Fruit fly (Drosophila melanogaster): ENCODE measurements around the gene Nepl17.

Gene Nepl17

dm6 chr3R:28880066-28880842 lies 7.5 kb downstream of the Nepl17 start, which contains the start of the genes Nepl19 and Nepl20 (continued):
- no peak for TF ChIP-seq NK7.1 (GFP tag; optimal IDR thresholded peaks at IDR 0.05)
- TF ChIP-seq Sox102F (GFP tag; optimal IDR thresholded peaks at IDR 0.05) = peak; percentile 79
- peak; percentile 23 for TF ChIP-seq NC2β (GFP tag; optimal IDR thresholded peaks at IDR 0.05)
- TF ChIP-seq CG18764 (GFP tag; optimal IDR thresholded peaks at IDR 0.05) = peak; percentile 54
- TF ChIP-seq ap (GFP tag; IDR thresholded peaks at IDR 0.05) = peak; percentile 46; the same call in 1 of the 2 replicates
- no peak for TF ChIP-seq Bgb (GFP tag; IDR thresholded peaks at IDR 0.05; ENCODE audit: partially characterized antibody)
- TF ChIP-seq CG5180 (GFP tag; optimal IDR thresholded peaks at IDR 0.05) = peak; percentile 54
- peak; percentile 81 for TF ChIP-seq CG8924 (tag; optimal IDR thresholded peaks at IDR 0.05)
- TF ChIP-seq E2f1 (GFP tag; IDR thresholded peaks at IDR 0.05) = peak; percentile 82
- no peak for TF ChIP-seq aop (GFP tag; IDR thresholded peaks at IDR 0.05)
- peak; percentile 55 for TF ChIP-seq CG1529 (GFP tag; optimal IDR thresholded peaks at IDR 0.05)
- TF ChIP-seq pros (GFP tag; optimal IDR thresholded peaks at IDR 0.05) = no peak
- TF ChIP-seq NC2α (GFP tag; optimal IDR thresholded peaks at IDR 0.05) = no peak
- TF ChIP-seq CG8765 (GFP tag; IDR thresholded peaks at IDR 0.05) = peak; percentile 37; the same call in 1 of the 2 replicates
- no peak for TF ChIP-seq tx (GFP tag; optimal IDR thresholded peaks at IDR 0.05)
- TF ChIP-seq CG2202 (tag; optimal IDR thresholded peaks at IDR 0.05) = peak; percentile 55
- peak; percentile 78 for TF ChIP-seq Atf6 (GFP tag; IDR thresholded peaks at IDR 0.05)
- TF ChIP-seq hb (GFP tag; IDR thresholded peaks at IDR 0.05; ENCODE audit: partially characterized antibody) = no peak
- peak; percentile 42 for TF ChIP-seq Atf-2 (GFP tag; optimal IDR thresholded peaks at IDR 0.05)
- TF ChIP-seq inv (GFP tag; IDR thresholded peaks at IDR 0.05; ENCODE audit: partially characterized antibody) = no peak
- TF ChIP-seq HLHmδ (GFP tag; optimal IDR thresholded peaks at IDR 0.05) = no peak
- no peak for TF ChIP-seq btn (GFP tag; optimal IDR thresholded peaks at IDR 0.05)
- peak; percentile 72 for TF ChIP-seq Hsf (GFP tag; optimal IDR thresholded peaks at IDR 0.05)
- TF ChIP-seq CG2678 (tag; optimal IDR thresholded peaks at IDR 0.05) = peak; percentile 89
- peak; percentile 72 for TF ChIP-seq CG6813 (GFP tag; optimal IDR thresholded peaks at IDR 0.05)
- no peak for TF ChIP-seq CG15479 (GFP tag; optimal IDR thresholded peaks at IDR 0.05)
- 0 out of 3 replicates have a peak, but pooled peaks have one; percentile 38 for TF ChIP-seq sr (GFP tag; IDR thresholded peaks at IDR 0.05)
- TF ChIP-seq crc (GFP tag; optimal IDR thresholded peaks at IDR 0.05) = peak; percentile 11
- no peak for TF ChIP-seq CG1832 (GFP tag; optimal IDR thresholded peaks at IDR 0.05)
- TF ChIP-seq da (GFP tag; optimal IDR thresholded peaks at IDR 0.05) = no peak
- no peak for TF ChIP-seq pan (optimal IDR thresholded peaks at IDR 0.05)
- TF ChIP-seq pan (GFP tag; optimal IDR thresholded peaks at IDR 0.05 in 1 of 2, IDR thresholded peaks at IDR 0.05 in 1 of 2) = peak in 1 of 2 experiments; percentile 81
- peak; percentile 76 for TF ChIP-seq CG13424 (tag; optimal IDR thresholded peaks at IDR 0.05)
- TF ChIP-seq CG8478 (optimal IDR thresholded peaks at IDR 0.05) = no peak
- peak; percentile 83 for TF ChIP-seq CG9727 (GFP tag; optimal IDR thresholded peaks at IDR 0.05)
- no peak for TF ChIP-seq dm (GFP tag; optimal IDR thresholded peaks at IDR 0.05)
- peak; percentile 80 for TF ChIP-seq dmrt99B (tag; optimal IDR thresholded peaks at IDR 0.05)
- no peak for TF ChIP-seq Hey (tag; optimal IDR thresholded peaks at IDR 0.05)
- peak; percentile 38 for TF ChIP-seq CG1647 (GFP tag; optimal IDR thresholded peaks at IDR 0.05)
- 0 out of 3 replicates have a peak, but pooled peaks have one; percentile 16 for TF ChIP-seq z (GFP tag; IDR thresholded peaks at IDR 0.05)
- peak; percentile 65 for TF ChIP-seq CG34376 (GFP tag; optimal IDR thresholded peaks at IDR 0.05)
- peak; percentile 47 for TF ChIP-seq CG15011 (GFP tag; optimal IDR thresholded peaks at IDR 0.05)
- no peak for TF ChIP-seq YL-1 (GFP tag; optimal IDR thresholded peaks at IDR 0.05)
- peak; percentile 94 for TF ChIP-seq Drgx (GFP tag; IDR thresholded peaks at IDR 0.05)
- TF ChIP-seq Opbp (GFP tag; IDR thresholded peaks at IDR 0.05; ENCODE audit: partially characterized antibody) = no peak
- peak; percentile 87 for TF ChIP-seq CG11456 (GFP tag; IDR thresholded peaks at IDR 0.05)
- TF ChIP-seq CG32772 (GFP tag; IDR thresholded peaks at IDR 0.05) = peak; percentile 83
- peak; percentile 78 for TF ChIP-seq CG17328 (GFP tag; IDR thresholded peaks at IDR 0.05)
- 0 out of 2 replicates have a peak, but pooled peaks have one; percentile 40 for TF ChIP-seq bowl (GFP tag; IDR thresholded peaks at IDR 0.05)
- peak; percentile 30 for TF ChIP-seq CG7928 (GFP tag; optimal IDR thresholded peaks at IDR 0.05)
